Fruit fly (Drosophila melanogaster) whole organism, embryonic: ENCODE measurements around the gene CG8851.

Experiments used
- Ada2b ChIP-seq: fragments of 200-800 bp; sonication (Bioruptor generic); IDR thresholded peaks from 2 replicates; pipeline ENCODE4 v1.3.6; 2022; ENCODE audit warnings: missing biosample characterization, missing genetic modification characterization
- Adf1 ChIP-seq: fragments of 200-800 bp; sonication (Bioruptor generic); IDR thresholded peaks from 2 replicates; pipeline ENCODE4 v1.3.6; 2022; ENCODE audit warnings: missing biosample characterization, missing genetic modification characterization
- CG10147 ChIP-seq: fragments of 200-800 bp; sonication (Bioruptor generic); optimal IDR thresholded peaks from 2 replicates; lab custom pipeline; 2019; ENCODE audit warnings: missing biosample characterization, mild to moderate bottlenecking, missing genetic modification characterization, moderate library complexity
- CG10979 ChIP-seq: fragments of 200-800 bp; sonication (Bioruptor generic); optimal IDR thresholded peaks from 2 replicates; lab custom pipeline; 2018; ENCODE audit warnings: missing biosample characterization, mild to moderate bottlenecking, missing genetic modification characterization, moderate library complexity
- CG11560 ChIP-seq: fragments of 200-800 bp; sonication (Bioruptor generic); IDR thresholded peaks from 3 replicates; pipeline ENCODE4 v1.3.6; 2022; ENCODE audit warnings: missing biosample characterization, missing genetic modification characterization
- CG12299 ChIP-seq: fragments of 200-800 bp; sonication (Bioruptor generic); optimal IDR thresholded peaks from 2 replicates; lab custom pipeline; 2018; ENCODE audit warnings: missing biosample characterization, mild to moderate bottlenecking, missing genetic modification characterization
- CG12659 ChIP-seq: fragments of 200-800 bp; sonication (Bioruptor generic); optimal IDR thresholded peaks from 3 replicates; lab custom pipeline; 2017; ENCODE audit warnings: mild to moderate bottlenecking, missing biosample characterization, missing genetic modification reagents, missing genetic modification characterization
- CG14014 ChIP-seq: fragments of 200-800 bp; sonication (Bioruptor generic); IDR thresholded peaks from 2 replicates; pipeline ENCODE4 v1.3.6; 2022; ENCODE audit warnings: missing biosample characterization, missing genetic modification characterization
- CG17186 ChIP-seq: fragments of 200-800 bp; sonication (Bioruptor generic); optimal IDR thresholded peaks from 3 replicates; lab custom pipeline; 2017; ENCODE audit warnings: missing biosample characterization, missing genetic modification reagents, missing genetic modification characterization
- CG17612 ChIP-seq: fragments of 200-800 bp; sonication (Bioruptor generic); IDR thresholded peaks from 2 replicates; pipeline ENCODE4 v1.3.6; 2022; ENCODE audit warnings: missing biosample characterization, missing genetic modification characterization
- CG18011 ChIP-seq: fragments of 200-800 bp; sonication (Bioruptor generic); optimal IDR thresholded peaks from 2 replicates; lab custom pipeline; 2017; ENCODE audit warnings: missing biosample characterization, missing genetic modification characterization, mild to moderate bottlenecking, moderate library complexity, missing genotype
- CG3065 ChIP-seq: fragments of 200-800 bp; sonication (Bioruptor generic); optimal IDR thresholded peaks from 2 replicates; lab custom pipeline; 2016; ENCODE audit warnings: missing biosample characterization, missing genetic modification characterization
- CG31388 ChIP-seq: fragments of 200-800 bp; sonication (Bioruptor generic); optimal IDR thresholded peaks from 2 replicates; lab custom pipeline; 2016; ENCODE audit warnings: missing biosample characterization, missing genetic modification characterization
- CG32767 ChIP-seq: fragments of 200-800 bp; sonication (Bioruptor generic); IDR thresholded peaks from 2 replicates; pipeline ENCODE4 v1.3.6; 2022; ENCODE audit warnings: missing biosample characterization, missing genetic modification characterization
- CG4328 ChIP-seq: fragments of 200-800 bp; sonication (Bioruptor generic); optimal IDR thresholded peaks from 3 replicates; lab custom pipeline; 2017; ENCODE audit warnings: missing biosample characterization, missing genetic modification reagents, missing genetic modification characterization
- CG4854 ChIP-seq: fragments of 200-800 bp; sonication (Bioruptor generic); optimal IDR thresholded peaks from 2 replicates; lab custom pipeline; 2016; ENCODE audit warnings: missing biosample characterization, missing genetic modification characterization, inconsistent platforms
- CG7372 ChIP-seq: fragments of 200-800 bp; sonication (Bioruptor generic); IDR thresholded peaks from 2 replicates; pipeline ENCODE4 v1.3.6; 2022; ENCODE audit warnings: missing biosample characterization, missing genetic modification characterization
- CG7786 ChIP-seq: fragments of 200-800 bp; sonication (Bioruptor generic); optimal IDR thresholded peaks from 2 replicates; lab custom pipeline; 2016; ENCODE audit warnings: missing biosample characterization, missing genetic modification characterization
- CG9876 ChIP-seq: fragments of 200-800 bp; sonication (Bioruptor generic); optimal IDR thresholded peaks from 2 replicates; lab custom pipeline; 2016; ENCODE audit warnings: missing biosample characterization, missing genetic modification characterization
- CTCF ChIP-seq: fragments of 200-800 bp; sonication (Bioruptor generic); optimal IDR thresholded peaks from 2 replicates; lab custom pipeline; 2017; ENCODE audit warnings: missing biosample characterization, mild to moderate bottlenecking, missing genetic modification characterization, moderate library complexity
- D19B ChIP-seq: fragments of 200-800 bp; sonication (Bioruptor generic); optimal IDR thresholded peaks from 2 replicates; lab custom pipeline; 2017; ENCODE audit warnings: missing biosample characterization, mild to moderate bottlenecking, missing genetic modification characterization
- Doc2 ChIP-seq: fragments of 200-800 bp; sonication (Bioruptor generic); IDR thresholded peaks from 2 replicates; pipeline ENCODE4 v1.3.6; 2022; ENCODE audit warnings: missing biosample characterization, missing genetic modification characterization
- Eip74EF ChIP-seq, 2 experiments: fragments of 200-800 bp in 1 of 2; fragments of >200 bp in 1 of 2; sonication (Bioruptor generic) in 1 of 2; optimal IDR thresholded peaks; 2 replicates each; lab custom pipeline; 2017 to 2019; ENCODE audit warnings: missing biosample characterization in 2 of 2, missing genetic modification characterization in 2 of 2, mild to moderate bottlenecking in 1 of 2, moderate library complexity in 1 of 2
- Elba2 ChIP-seq: fragments of 200-800 bp; sonication (Bioruptor generic); optimal IDR thresholded peaks from 3 replicates; lab custom pipeline; 2016; ENCODE audit warnings: missing biosample characterization, missing genetic modification characterization
- Ets65A ChIP-seq: fragments of 200-800 bp; sonication (Bioruptor generic); peaks from one replicate; lab custom pipeline; 2016; ENCODE audit warnings: missing biosample characterization, missing genetic modification characterization
- Gug ChIP-seq: fragments of 200-800 bp; sonication (Bioruptor generic); IDR thresholded peaks from 4 replicates; pipeline ENCODE4 v1.3.6; 2022; ENCODE audit warnings: missing biosample characterization, missing genetic modification characterization
- HLH3B ChIP-seq: fragments of 200-800 bp; sonication (Bioruptor generic); IDR thresholded peaks from 2 replicates; pipeline ENCODE4 v1.3.6; 2022; ENCODE audit warnings: missing biosample characterization, missing genetic modification characterization
- Jarid2 ChIP-seq: fragments of 200-800 bp; sonication (Bioruptor generic); optimal IDR thresholded peaks from 3 replicates; lab custom pipeline; 2017; ENCODE audit warnings: mild to moderate bottlenecking, missing biosample characterization, missing genetic modification reagents, missing genetic modification characterization
- MESR4 ChIP-seq: fragments of 200-800 bp; sonication (Bioruptor generic); optimal IDR thresholded peaks from 2 replicates; lab custom pipeline; 2018; ENCODE audit warnings: missing biosample characterization, mild to moderate bottlenecking, missing genetic modification characterization, moderate library complexity
- NfI ChIP-seq: fragments of 200-800 bp; sonication (Bioruptor generic); optimal IDR thresholded peaks from 3 replicates; lab custom pipeline; 2018; ENCODE audit warnings: missing biosample characterization, mild to moderate bottlenecking, missing genetic modification characterization, moderate library complexity
- Opbp ChIP-seq: fragments of 200-800 bp; sonication (Bioruptor generic); IDR thresholded peaks from 3 replicates; pipeline ENCODE4 v1.3.6; 2022; ENCODE audit warnings: missing biosample characterization, missing genetic modification characterization; ENCODE audit not compliant: partially characterized antibody
- Ptx1 ChIP-seq: fragments of 200-800 bp; sonication (Bioruptor generic); IDR thresholded peaks from 2 replicates; pipeline ENCODE4 v1.3.6; 2022; ENCODE audit warnings: missing biosample characterization, missing genetic modification characterization
- Scr ChIP-seq: fragments of 200-800 bp; sonication (Bioruptor generic); IDR thresholded peaks from 2 replicates; pipeline ENCODE4 v1.3.6; 2022; ENCODE audit warnings: missing biosample characterization, missing genetic modification characterization; ENCODE audit not compliant: partially characterized antibody
- Sin3A ChIP-seq: fragments of >200 bp; optimal IDR thresholded peaks from 2 replicates; lab custom pipeline; 2018
- ash1 ChIP-seq: fragments of 200-800 bp; sonication (Bioruptor generic); optimal IDR thresholded peaks from 2 replicates; lab custom pipeline; 2018; ENCODE audit warnings: missing biosample characterization, mild to moderate bottlenecking, missing genetic modification characterization
- crp ChIP-seq, 2 experiments: fragments of 200-800 bp; sonication (Bioruptor generic); optimal IDR thresholded peaks; 2 replicates in 1 of 2; 3 replicates in 1 of 2; lab custom pipeline; 2017; ENCODE audit warnings: missing biosample characterization in 2 of 2, missing genetic modification characterization in 2 of 2, mild to moderate bottlenecking in 1 of 2, moderate library complexity in 1 of 2
- dimm ChIP-seq: fragments of 200-800 bp; sonication (Bioruptor generic); IDR thresholded peaks from 2 replicates; pipeline ENCODE4 v1.3.6; 2022; ENCODE audit warnings: missing biosample characterization, missing genetic modification characterization
- ham ChIP-seq: fragments of 200-800 bp; sonication (Bioruptor generic); IDR thresholded peaks from 2 replicates; pipeline ENCODE4 v1.3.6; 2022; ENCODE audit warnings: missing biosample characterization, missing genetic modification characterization
- her ChIP-seq: fragments of 200-800 bp; sonication (Bioruptor generic); optimal IDR thresholded peaks from 2 replicates; lab custom pipeline; 2016; ENCODE audit warnings: missing biosample characterization, missing genetic modification characterization
- oc ChIP-seq: fragments of 200-800 bp; sonication (Bioruptor generic); optimal IDR thresholded peaks from 2 replicates; lab custom pipeline; 2018; ENCODE audit warnings: missing biosample characterization, mild to moderate bottlenecking, missing genetic modification characterization, moderate library complexity
- otp ChIP-seq: fragments of 200-800 bp; sonication (Bioruptor generic); IDR thresholded peaks from 3 replicates; pipeline ENCODE4, ENCODE4 v1.3.6; 2022; ENCODE audit warnings: missing biosample characterization, missing genetic modification characterization
- pho ChIP-seq: fragments of 200-800 bp; sonication (Bioruptor generic); optimal IDR thresholded peaks from 2 replicates; lab custom pipeline; 2016; ENCODE audit warnings: missing biosample characterization, missing genetic modification characterization
- prd ChIP-seq, 3 experiments: fragments of >200 bp in 2 of 3; fragments of 200-800 bp in 1 of 3; sonication (Bioruptor generic) in 1 of 3; optimal IDR thresholded peaks in 2 of 3; IDR thresholded peaks in 1 of 3; 2 replicates in 2 of 3; 3 replicates in 1 of 3; pipeline versions ENCODE4 v1.3.6 to Lab custom; 2017 to 2022; ENCODE audit warnings: missing biosample characterization in 1 of 3, missing genetic modification characterization in 1 of 3
- ranshi ChIP-seq: fragments of 200-800 bp; sonication (Bioruptor generic); IDR thresholded peaks from 2 replicates; pipeline ENCODE4 v1.3.6; 2022; ENCODE audit warnings: missing biosample characterization, missing genetic modification characterization
- shn ChIP-seq: fragments of 200-800 bp; sonication (Bioruptor generic); optimal IDR thresholded peaks from 3 replicates; lab custom pipeline; 2016; ENCODE audit warnings: missing biosample characterization, missing genetic modification characterization
- tgo ChIP-seq: fragments of 200-800 bp; sonication (Bioruptor generic); IDR thresholded peaks from 3 replicates; pipeline ENCODE4 v1.3.6; 2022; ENCODE audit warnings: missing biosample characterization, missing genetic modification characterization
- toy ChIP-seq: fragments of 200-800 bp; sonication (Bioruptor generic); IDR thresholded peaks from 2 replicates; pipeline ENCODE4 v1.3.6; 2022; ENCODE audit warnings: missing biosample characterization, missing genetic modification characterization
- trem ChIP-seq: fragments of 200-800 bp; optimal IDR thresholded peaks from 3 replicates; lab custom pipeline; 2019; ENCODE audit warnings: missing biosample characterization, mild to moderate bottlenecking, missing genetic modification characterization, moderate library complexity
- vvl ChIP-seq: fragments of 200-800 bp; sonication (Bioruptor generic); IDR thresholded peaks from 2 replicates; pipeline ENCODE4 v1.3.6; 2022; ENCODE audit warnings: missing biosample characterization, missing genetic modification characterization
- zen ChIP-seq: fragments of 200-800 bp; sonication (Bioruptor generic); optimal IDR thresholded peaks from 3 replicates; lab custom pipeline; 2018; ENCODE audit warnings: missing biosample characterization, mild to moderate bottlenecking, missing genetic modification characterization, moderate library complexity
- zen2 ChIP-seq: fragments of 200-800 bp; sonication (Bioruptor generic); IDR thresholded peaks from 3 replicates; pipeline ENCODE4 v1.3.6; 2022; ENCODE audit warnings: missing biosample characterization, missing genetic modification characterization; ENCODE audit not compliant: partially characterized antibody

Gene CG8851

dm6 chr2L:3514569-3515191 lies 4.8 kb upstream of the CG8851 start, which contains the start of the genes LeuRS and CG17593 (continued):
- TF ChIP-seq D19B (GFP tag; lab: Kevin White, UChicago), result no peak
- TF ChIP-seq CG32767, result no peak
- TF ChIP-seq CG31388 (GFP tag; lab: Kevin White, UChicago), result no peak
- peak; percentile 5 for TF ChIP-seq Elba2 (GFP tag; lab: Kevin White, UChicago)
- no peak for TF ChIP-seq HLH3B
- no peak for TF ChIP-seq otp
- TF ChIP-seq CG17612 (GFP tag; lab: Robert Waterston, UW), result no peak
- no peak for TF ChIP-seq CG4854 (GFP tag; lab: Kevin White, UChicago)
- TF ChIP-seq Sin3A (lab: Kevin White, UChicago), result peak; percentile 30
- TF ChIP-seq Eip74EF (GFP tag; optimal IDR thresholded peaks at IDR 0.05; lab: Kevin White, UChicago), result no peak
- no peak for TF ChIP-seq CG10979
- TF ChIP-seq CG7786 (GFP tag; lab: Kevin White, UChicago), result no peak
- TF ChIP-seq CG11560, result no peak
- no peak for TF ChIP-seq CG14014 (GFP tag; lab: Robert Waterston, UW)
- no peak for TF ChIP-seq toy (GFP tag; lab: Robert Waterston, UW)
- peak; percentile 29 for TF ChIP-seq zen (tag; lab: Kevin White, UChicago)
- no peak for TF ChIP-seq Opbp (GFP tag; lab: Robert Waterston, UW)
- TF ChIP-seq CG18011, result no peak
- TF ChIP-seq Ada2b, result no peak
- TF ChIP-seq Gug (GFP tag; lab: Robert Waterston, UW), result no peak
- TF ChIP-seq CG10147 (GFP tag; lab: Kevin White, UChicago), result no peak
- no peak for TF ChIP-seq Adf1 (GFP tag; lab: Robert Waterston, UW)
- peak; percentile 84 for TF ChIP-seq trem (tag; lab: Kevin White, UChicago)
- no peak for TF ChIP-seq tgo
- TF ChIP-seq CG7372, result no peak
- no peak for TF ChIP-seq oc (tag; lab: Kevin White, UChicago)
- TF ChIP-seq NfI (GFP tag; lab: Kevin White, UChicago), result no peak
- peak; percentile 16 for TF ChIP-seq CG17186 (GFP tag; lab: Kevin White, UChicago)
- TF ChIP-seq vvl (GFP tag; lab: Robert Waterston, UW), result no peak
- TF ChIP-seq shn (GFP tag; lab: Kevin White, UChicago), result no peak
- TF ChIP-seq Jarid2 (GFP tag; lab: Kevin White, UChicago), result no peak
- TF ChIP-seq Scr (GFP tag; lab: Robert Waterston, UW), result 0 out of 2 replicates have a peak, but pooled peaks have one; percentile 24
- no peak for TF ChIP-seq CG12659
- TF ChIP-seq prd (optimal IDR thresholded peaks at IDR 0.05; lab: Kevin White, UChicago), result no peak
- no peak for TF ChIP-seq prd (GFP tag; IDR thresholded peaks at IDR 0.05; lab: Robert Waterston, UW)
- TF ChIP-seq Doc2 (GFP tag; lab: Robert Waterston, UW), result no peak
- no peak for TF ChIP-seq ranshi (GFP tag; lab: Robert Waterston, UW)
- no peak for TF ChIP-seq Ptx1 (GFP tag; lab: Robert Waterston, UW)
- no peak for TF ChIP-seq ham (GFP tag; lab: Robert Waterston, UW)
- peak; percentile 70 for TF ChIP-seq Ets65A (GFP tag; lab: Kevin White, UChicago)
- no peak for TF ChIP-seq CG3065 (GFP tag; lab: Kevin White, UChicago)
- no peak for TF ChIP-seq her (GFP tag; lab: Kevin White, UChicago)
- peak in 1 of 2 experiments; percentile 18 for TF ChIP-seq crp (GFP tag; optimal IDR thresholded peaks at IDR 0.05; lab: Kevin White, UChicago)
- TF ChIP-seq CG9876, result no peak
- no peak for TF ChIP-seq ash1 (GFP tag; lab: Kevin White, UChicago)
- peak; percentile 13 for TF ChIP-seq CTCF
- no peak for TF ChIP-seq zen2
- TF ChIP-seq pho, result no peak
- TF ChIP-seq CG4328 (GFP tag; lab: Kevin White, UChicago), result no peak
- TF ChIP-seq MESR4 (GFP tag; lab: Kevin White, UChicago), result peak; percentile 67
- TF ChIP-seq CG12299 (tag; lab: Kevin White, UChicago), result no peak
- TF ChIP-seq dimm, result no peak
